Comparison of ENCODE assay signal across 6 worm cellular contexts in genomic region chrIII:1131532-1131931, ce11.
TF ChIP-seq lines count a peak whose summit lies in the region.

No protein-coding gene starts in this region.

TF ChIP-seq in whole organism, L1 larva, 84 proteins besides CTCF, POLR2A, EP300 and RAD21 (continues in another document):
- TF ChIP-seq fkh-4 (tag; optimal IDR thresholded peaks at IDR 0.05; lab: Kevin White, UChicago; ENCODE audit: borderline replicate concordance) = no peak
- no peak for TF ChIP-seq fos-1 (tag; optimal IDR thresholded peaks at IDR 0.05; lab: Kevin White, UChicago)
- TF ChIP-seq lin-35 (GFP tag; optimal IDR thresholded peaks at IDR 0.05; lab: Kevin White, UChicago) = no peak
- TF ChIP-seq dpl-1 (GFP tag; optimal IDR thresholded peaks at IDR 0.05; lab: Kevin White, UChicago) = no peak
- no peak for TF ChIP-seq ces-1 (GFP tag; optimal IDR thresholded peaks at IDR 0.05; lab: Kevin White, UChicago)
- no peak for TF ChIP-seq isw-1 (GFP tag; IDR thresholded peaks at IDR 0.05; lab: Robert Waterston, UW)
- no peak for TF ChIP-seq sox-4 (tag; optimal IDR thresholded peaks at IDR 0.05; lab: Kevin White, UChicago)
- no peak for TF ChIP-seq ztf-4 (tag; optimal IDR thresholded peaks at IDR 0.05; lab: Kevin White, UChicago)
- no peak for TF ChIP-seq mef-2 (tag; optimal IDR thresholded peaks at IDR 0.05; lab: Kevin White, UChicago)
- no peak for TF ChIP-seq hpl-2 (GFP tag; optimal IDR thresholded peaks at IDR 0.05; lab: Kevin White, UChicago)
- peak; percentile 68 for TF ChIP-seq lin-14 (GFP tag; optimal IDR thresholded peaks at IDR 0.05; lab: Kevin White, UChicago)
- TF ChIP-seq grh-1 (GFP tag; IDR thresholded peaks at IDR 0.05; lab: Robert Waterston, UW) = no peak
- no peak for TF ChIP-seq nhr-12 (tag; optimal IDR thresholded peaks at IDR 0.05; lab: Kevin White, UChicago)
- no peak for TF ChIP-seq egl-27 (tag; optimal IDR thresholded peaks at IDR 0.05; lab: Kevin White, UChicago)
- no peak for TF ChIP-seq xbp-1 (tag; optimal IDR thresholded peaks at IDR 0.05; lab: Kevin White, UChicago)
- no peak for TF ChIP-seq ceh-88 (GFP tag; IDR thresholded peaks at IDR 0.05; lab: Robert Waterston, UW)

TF ChIP-seq in whole organism, L2 larva, 48 proteins besides CTCF, POLR2A, EP300 and RAD21:
- TF ChIP-seq lin-13 (GFP tag; optimal IDR thresholded peaks at IDR 0.05; lab: Kevin White, UChicago) (no peak), F13H6.1 (tag; optimal IDR thresholded peaks at IDR 0.05; lab: Kevin White, UChicago) (peak; percentile 31)
TF ChIP-seq in whole organism, L2 larva: peak in this region for 1.

TF ChIP-seq in whole organism, L4 larva, 104 proteins besides CTCF, POLR2A, EP300 and RAD21:
- TF ChIP-seq ctbp-1 (GFP tag; IDR thresholded peaks at IDR 0.05; lab: Robert Waterston, UW) (0 out of 2 replicates have a peak, but pooled peaks have one; percentile 45), aly-2 (tag; optimal IDR thresholded peaks at IDR 0.05; lab: Kevin White, UChicago) (no peak), nhr-10 (tag; optimal IDR thresholded peaks at IDR 0.05; lab: Kevin White, UChicago) (no peak), ces-1 (GFP tag; optimal IDR thresholded peaks at IDR 0.05; lab: Kevin White, UChicago) (peak; percentile 22)

TF ChIP-seq in whole organism, late embryonic, 69 proteins besides CTCF, POLR2A, EP300 and RAD21:
- no peak for TF ChIP-seq ceh-2 (tag; optimal IDR thresholded peaks at IDR 0.05; lab: Kevin White, UChicago)
- no peak for TF ChIP-seq ahr-1 (tag; optimal IDR thresholded peaks at IDR 0.05; lab: Kevin White, UChicago)
- peak; percentile 95 for TF ChIP-seq unc-42 (tag; optimal IDR thresholded peaks at IDR 0.05; lab: Kevin White, UChicago)

TF ChIP-seq in whole organism, mixed stage, embryonic, 35 proteins besides CTCF, POLR2A, EP300 and RAD21:
- no peak for TF ChIP-seq ztf-11 (tag; optimal IDR thresholded peaks at IDR 0.05; lab: Kevin White, UChicago)
- TF ChIP-seq ces-1 (GFP tag; optimal IDR thresholded peaks at IDR 0.05; lab: Kevin White, UChicago) = peak; percentile 84

TF ChIP-seq in whole organism, young adult, 124 proteins besides CTCF, POLR2A, EP300 and RAD21:
- 0 out of 2 replicates have a peak, but pooled peaks have one; percentile 31 for TF ChIP-seq zfh-2 (GFP tag; conservative IDR thresholded peaks at IDR 0.05; lab: Robert Waterston, UW)
- no peak for TF ChIP-seq lsl-1 (GFP tag; optimal IDR thresholded peaks at IDR 0.05; lab: Kevin White, UChicago)
